Fruit fly (Drosophila melanogaster): Measurements from ENCODE around the gene Cpr97Eb.
A peak's percentile ranks its signal among the peaks of the same experiment; 100 is the strongest.

DNA sequence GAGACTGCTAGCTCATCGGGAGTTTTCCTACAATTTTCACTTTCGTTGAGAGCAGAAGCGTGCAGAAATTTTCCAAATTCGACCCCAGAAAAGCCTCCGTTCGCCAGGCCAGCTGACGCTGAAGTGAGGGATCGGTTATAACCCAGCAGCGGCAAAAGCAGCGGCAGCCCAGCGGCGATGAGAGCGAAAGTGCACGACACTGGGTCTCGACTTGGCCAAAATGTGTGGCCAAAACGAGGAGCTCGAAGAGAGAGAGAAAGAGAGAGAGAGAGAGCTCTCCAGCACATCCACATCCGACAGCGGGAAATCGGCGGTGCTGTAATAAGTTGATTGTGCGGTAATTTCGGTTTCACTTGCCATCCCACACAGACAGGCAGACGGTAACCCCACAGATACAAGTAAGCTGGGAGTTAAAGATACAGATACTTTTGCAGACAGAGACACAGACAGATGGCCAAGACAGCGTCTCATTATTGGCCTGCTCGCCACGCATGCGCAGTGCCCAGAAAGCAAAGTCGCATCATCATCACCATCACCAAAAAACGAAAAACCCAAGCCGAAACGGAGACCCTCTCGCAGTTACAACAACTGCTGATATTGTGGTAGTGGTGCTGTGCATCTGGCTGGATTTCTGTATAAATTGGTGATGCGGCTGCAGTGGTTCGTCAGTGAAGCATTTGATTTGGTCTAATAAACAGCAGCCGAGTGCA lies 42.2 kb downstream of the Cpr97Eb start, which contains the start of gene TwdlT:
- TF ChIP-seq CG13204 (GFP tag; optimal IDR thresholded peaks at IDR 0.05) (no peak), gl (tag; optimal IDR thresholded peaks at IDR 0.05) (no peak), Pif1B (GFP tag; optimal IDR thresholded peaks at IDR 0.05) (no peak), CG10348 (GFP tag; IDR thresholded peaks at IDR 0.05) (no peak), D1 (tag; optimal IDR thresholded peaks at IDR 0.05) (no peak), EcR (GFP tag; optimal IDR thresholded peaks at IDR 0.05) (no peak), rn (GFP tag; IDR thresholded peaks at IDR 0.05) (no peak), CG4496 (GFP tag; IDR thresholded peaks at IDR 0.05) (no peak), Ets98B (GFP tag; IDR thresholded peaks at IDR 0.05) (no peak), CG15710 (tag; optimal IDR thresholded peaks at IDR 0.05) (no peak), Snoo (tag; optimal IDR thresholded peaks at IDR 0.05) (peak; percentile 0), fd96Ca (GFP tag; IDR thresholded peaks at IDR 0.05) (no peak), CG34367 (tag; optimal IDR thresholded peaks at IDR 0.05) (no peak)
